Worm (Caenorhabditis elegans) whole organism, L2 larva: ENCODE results near the gene epg-9.

Source experiments
- C34F6.9 ChIP-seq: fragments of 150-350 bp; optimal IDR thresholded peaks from 2 replicates; lab custom pipeline; 2014; ENCODE audit warnings: missing biosample characterization, missing genetic modification characterization
- F13H6.1 ChIP-seq: sonication (generic microtip); optimal IDR thresholded peaks from 2 replicates; lab custom pipeline; 2016; ENCODE audit warnings: missing genetic modification characterization, missing compliant biosample characterization
- R02D3.7 ChIP-seq: fragments of 150-350 bp; optimal IDR thresholded peaks from 2 replicates; lab custom pipeline; 2014; ENCODE audit warnings: missing biosample characterization, missing genetic modification characterization
- Y55F3AM.14 ChIP-seq: fragments of 200-800 bp; sonication (Bioruptor generic); optimal IDR thresholded peaks from 2 replicates; lab custom pipeline; 2018; ENCODE audit warnings: mild to moderate bottlenecking, missing genetic modification characterization, missing compliant biosample characterization
- ZK546.5 ChIP-seq: sonication (generic microtip); optimal IDR thresholded peaks from 2 replicates; lab custom pipeline; 2017; ENCODE audit warnings: missing biosample characterization, missing genetic modification characterization
- alr-1 ChIP-seq: fragments of 150-350 bp; optimal IDR thresholded peaks from 2 replicates; lab custom pipeline; 2014; ENCODE audit warnings: missing biosample characterization, missing genetic modification characterization
- aly-2 ChIP-seq: fragments of 150-350 bp; optimal IDR thresholded peaks from 2 replicates; lab custom pipeline; 2014; ENCODE audit warnings: missing biosample characterization, missing genetic modification characterization
- ama-1 ChIP-seq: fragments of 150-350 bp; optimal IDR thresholded peaks from 2 replicates; lab custom pipeline; 2018; ENCODE audit warnings: inconsistent platforms
- blmp-1 ChIP-seq: sonication (generic microtip); optimal IDR thresholded peaks from 2 replicates; lab custom pipeline; 2017; ENCODE audit warnings: missing genetic modification characterization, mild to moderate bottlenecking, missing compliant biosample characterization, antibody characterized with exemption, moderate library complexity; ENCODE audit not compliant: insufficient read depth
- ceh-16 ChIP-seq: fragments of 150-350 bp; optimal IDR thresholded peaks from 2 replicates; lab custom pipeline; 2014; ENCODE audit warnings: missing biosample characterization, missing genetic modification characterization
- ceh-82 ChIP-seq: fragments of 150-350 bp; optimal IDR thresholded peaks from 2 replicates; lab custom pipeline; 2014; ENCODE audit warnings: missing biosample characterization, missing genetic modification characterization
- crh-2 ChIP-seq: sonication (generic microtip); optimal IDR thresholded peaks from 2 replicates; lab custom pipeline; 2017; ENCODE audit warnings: missing biosample characterization, missing genetic modification characterization
- dmd-4 ChIP-seq: sonication (generic microtip); optimal IDR thresholded peaks from 2 replicates; lab custom pipeline; 2017; ENCODE audit warnings: missing biosample characterization, missing genetic modification characterization
- egl-27 ChIP-seq: sonication (generic microtip); optimal IDR thresholded peaks from 3 replicates; lab custom pipeline; 2017; ENCODE audit warnings: missing biosample characterization, missing genetic modification reagents, missing genetic modification characterization
- elt-1 ChIP-seq: fragments of 150-350 bp; optimal IDR thresholded peaks from 2 replicates; lab custom pipeline; 2014; ENCODE audit warnings: missing biosample characterization, missing genetic modification characterization
- elt-3 ChIP-seq: sonication (generic microtip); optimal IDR thresholded peaks from 2 replicates; lab custom pipeline; 2017; ENCODE audit warnings: missing biosample characterization, missing genetic modification characterization
- fos-1 ChIP-seq: fragments of 150-350 bp; optimal IDR thresholded peaks from 2 replicates; lab custom pipeline; 2014; ENCODE audit warnings: missing biosample characterization, missing genetic modification characterization
- gmeb-1 ChIP-seq: fragments of 150-350 bp; optimal IDR thresholded peaks from 2 replicates; lab custom pipeline; 2014; ENCODE audit warnings: missing biosample characterization, missing genetic modification characterization
- lin-11 ChIP-seq: fragments of 150-350 bp; sonication (generic microtip); optimal IDR thresholded peaks from 2 replicates; lab custom pipeline; 2014; ENCODE audit warnings: missing biosample characterization, missing genetic modification characterization, inconsistent platforms, mixed read lengths
- lin-13 ChIP-seq: fragments of 150-350 bp; optimal IDR thresholded peaks from 2 replicates; lab custom pipeline; 2014; ENCODE audit warnings: missing biosample characterization, missing genetic modification reagents, missing genetic modification characterization
- lin-39 ChIP-seq: fragments of 150-350 bp; optimal IDR thresholded peaks from 2 replicates; lab custom pipeline; 2014; ENCODE audit warnings: missing biosample characterization, missing genetic modification reagents, missing genetic modification characterization
- lsy-2 ChIP-seq, 2 experiments: fragments of 150-350 bp in 1 of 2; sonication (generic microtip) in 1 of 2; optimal IDR thresholded peaks; 2 replicates each; lab custom pipeline; 2014 to 2017; ENCODE audit warnings: missing biosample characterization in 2 of 2, missing genetic modification characterization in 2 of 2
- mab-5 ChIP-seq: fragments of 150-350 bp; optimal IDR thresholded peaks from 2 replicates; lab custom pipeline; 2014; ENCODE audit warnings: missing biosample characterization, missing genetic modification characterization
- mbf-1 ChIP-seq: sonication (generic microtip); optimal IDR thresholded peaks from 2 replicates; lab custom pipeline; 2017; ENCODE audit warnings: missing biosample characterization, missing genetic modification characterization
- mdl-1 ChIP-seq, 2 experiments: fragments of 150-350 bp in 1 of 2; sonication (generic microtip) in 1 of 2; optimal IDR thresholded peaks; 2 replicates each; lab custom pipeline; 2017; ENCODE audit warnings: missing biosample characterization in 2 of 2, missing genetic modification characterization in 2 of 2
- nhr-10 ChIP-seq: sonication (generic microtip); optimal IDR thresholded peaks from 2 replicates; lab custom pipeline; 2017; ENCODE audit warnings: missing biosample characterization, missing genetic modification characterization
- nhr-11 ChIP-seq: fragments of 150-350 bp; optimal IDR thresholded peaks from 2 replicates; lab custom pipeline; 2014; ENCODE audit warnings: missing biosample characterization, missing genetic modification characterization
- nhr-12 ChIP-seq: fragments of 150-350 bp; optimal IDR thresholded peaks from 2 replicates; lab custom pipeline; 2014; ENCODE audit warnings: missing biosample characterization, missing genetic modification characterization
- nhr-129 ChIP-seq: fragments of 150-350 bp; optimal IDR thresholded peaks from 2 replicates; lab custom pipeline; 2014; ENCODE audit warnings: missing biosample characterization, missing genetic modification characterization
- nhr-21 ChIP-seq: fragments of 150-350 bp; optimal IDR thresholded peaks from 2 replicates; lab custom pipeline; 2014; ENCODE audit warnings: missing biosample characterization, missing genetic modification characterization
- nhr-23 ChIP-seq: fragments of 150-350 bp; optimal IDR thresholded peaks from 2 replicates; lab custom pipeline; 2014; ENCODE audit warnings: missing biosample characterization, missing genetic modification reagents, missing genetic modification characterization
- nhr-237 ChIP-seq: fragments of 150-350 bp; optimal IDR thresholded peaks from 2 replicates; lab custom pipeline; 2014; ENCODE audit warnings: missing biosample characterization, missing genetic modification characterization
- nhr-25 ChIP-seq: fragments of 150-350 bp; sonication (generic microtip); optimal IDR thresholded peaks from 3 replicates; lab custom pipeline; 2014; ENCODE audit warnings: missing biosample characterization, missing genetic modification characterization
- nhr-6 ChIP-seq: fragments of 150-350 bp; optimal IDR thresholded peaks from 2 replicates; lab custom pipeline; 2014; ENCODE audit warnings: missing biosample characterization, missing genetic modification characterization
- nhr-77 ChIP-seq: fragments of 150-350 bp; optimal IDR thresholded peaks from 2 replicates; lab custom pipeline; 2014; ENCODE audit warnings: missing biosample characterization, missing genetic modification characterization
- peb-1 ChIP-seq: fragments of 150-350 bp; optimal IDR thresholded peaks from 2 replicates; lab custom pipeline; 2014; ENCODE audit warnings: missing biosample characterization, missing genetic modification characterization
- sem-4 ChIP-seq: fragments of 150-350 bp; optimal IDR thresholded peaks from 2 replicates; lab custom pipeline; 2014; ENCODE audit warnings: missing biosample characterization, missing genetic modification reagents, missing genetic modification characterization
- skn-1 ChIP-seq: sonication (generic microtip); optimal IDR thresholded peaks from 2 replicates; lab custom pipeline; 2017; ENCODE audit warnings: missing biosample characterization, missing genetic modification characterization
- sma-3 ChIP-seq: sonication (generic microtip); optimal IDR thresholded peaks from 2 replicates; lab custom pipeline; 2016; ENCODE audit warnings: missing genetic modification reagents, missing genetic modification characterization, missing compliant biosample characterization
- sma-9 ChIP-seq, 2 experiments: fragments of 150-350 bp in 1 of 2; sonication (generic microtip) in 1 of 2; optimal IDR thresholded peaks; 2 replicates each; lab custom pipeline; 2014 to 2016; ENCODE audit warnings: missing genetic modification characterization in 2 of 2, mild to moderate bottlenecking in 1 of 2, missing biosample characterization in 1 of 2, missing compliant biosample characterization in 1 of 2, missing genetic modification reagents in 1 of 2, moderate library complexity in 1 of 2
- snpc-4 ChIP-seq: fragments of 150-350 bp; optimal IDR thresholded peaks from 2 replicates; lab custom pipeline; 2014; ENCODE audit warnings: missing biosample characterization, missing genetic modification characterization
- unc-39 ChIP-seq: fragments of 150-350 bp; optimal IDR thresholded peaks from 2 replicates; lab custom pipeline; 2014; ENCODE audit warnings: missing biosample characterization, missing genetic modification characterization
- unc-55 ChIP-seq: fragments of 150-350 bp; sonication (generic microtip); optimal IDR thresholded peaks from 3 replicates; lab custom pipeline; 2014; ENCODE audit warnings: missing biosample characterization, missing genetic modification reagents, missing genetic modification characterization
- unc-62 ChIP-seq: fragments of 150-350 bp; optimal IDR thresholded peaks from 2 replicates; lab custom pipeline; 2014; ENCODE audit warnings: missing biosample characterization, missing genetic modification reagents, missing genetic modification characterization
- zag-1 ChIP-seq: fragments of 150-350 bp; optimal IDR thresholded peaks from 2 replicates; lab custom pipeline; 2014; ENCODE audit warnings: missing biosample characterization, missing genetic modification characterization
- ztf-1 ChIP-seq: fragments of 200-800 bp; sonication (Bioruptor generic); conservative IDR thresholded peaks from 2 replicates; pipeline ENCODE4 v1.3.6; 2022; ENCODE audit warnings: missing genetic modification characterization, missing compliant biosample characterization
- ztf-11 ChIP-seq: sonication (generic microtip); optimal IDR thresholded peaks from 2 replicates; lab custom pipeline; 2017; ENCODE audit warnings: missing biosample characterization, missing genetic modification characterization
- ztf-4 ChIP-seq: fragments of 150-350 bp; optimal IDR thresholded peaks from 2 replicates; lab custom pipeline; 2014; ENCODE audit warnings: missing biosample characterization, missing genetic modification characterization

epg-9 gene

ce11 chrIV:2601988-2602861 is 1.3 kb downstream of the epg-9 start:
- TF ChIP-seq aly-2 (tag; lab: Kevin White, UChicago) (no peak), sma-3 (GFP tag; lab: Kevin White, UChicago) (peak; percentile 99), dmd-4 (tag; lab: Kevin White, UChicago) (no peak), skn-1 (peak; percentile 62), mab-5 (tag; lab: Kevin White, UChicago) (peak; percentile 84), ama-1 (lab: Kevin White, UChicago) (peak; percentile 90), nhr-23 (tag; lab: Kevin White, UChicago) (no peak), ztf-11 (tag; lab: Kevin White, UChicago) (no peak), mbf-1 (tag; lab: Kevin White, UChicago) (no peak), C34F6.9 (tag; lab: Kevin White, UChicago) (peak; percentile 99), ceh-16 (tag; lab: Kevin White, UChicago) (no peak), sem-4 (tag; lab: Kevin White, UChicago) (peak; percentile 93), Y55F3AM.14 (GFP tag; lab: Kevin White, UChicago) (peak; percentile 87), nhr-129 (peak; percentile 99), mdl-1 (tag; optimal IDR thresholded peaks at IDR 0.05; lab: Kevin White, UChicago) (peak; percentile 81 to 95), nhr-11 (tag; lab: Kevin White, UChicago) (no peak), F13H6.1 (peak; percentile 95), nhr-10 (tag; lab: Kevin White, UChicago) (peak; percentile 88), nhr-6 (tag; lab: Kevin White, UChicago) (peak; percentile 96), fos-1 (peak; percentile 96), nhr-25 (tag; lab: Kevin White, UChicago) (peak; percentile 99), nhr-12 (tag; lab: Kevin White, UChicago) (peak; percentile 42), unc-62 (GFP tag; lab: Kevin White, UChicago) (peak; percentile 86), snpc-4 (tag; lab: Kevin White, UChicago) (peak; percentile 81), peb-1 (tag; lab: Kevin White, UChicago) (no peak), lin-39 (tag; lab: Kevin White, UChicago) (no peak), sma-9 (GFP tag; optimal IDR thresholded peaks at IDR 0.05; lab: Kevin White, UChicago) (peak; percentile 99), sma-9 (tag; optimal IDR thresholded peaks at IDR 0.05; lab: Kevin White, UChicago) (no peak), elt-1 (tag; lab: Kevin White, UChicago) (no peak), unc-55 (GFP tag; lab: Kevin White, UChicago) (peak; percentile 79), lsy-2 (tag; optimal IDR thresholded peaks at IDR 0.05; lab: Kevin White, UChicago) (peak; percentile 85 to 96), ceh-82 (tag; lab: Kevin White, UChicago) (peak; percentile 29), egl-27 (tag; lab: Kevin White, UChicago) (peak; percentile 96), elt-3 (tag; lab: Kevin White, UChicago) (no peak), gmeb-1 (tag; lab: Kevin White, UChicago) (peak; percentile 95), blmp-1 (tag; lab: Kevin White, UChicago) (peak; percentile 83), alr-1 (tag; lab: Kevin White, UChicago) (no peak), nhr-21 (tag; lab: Kevin White, UChicago) (peak; percentile 99), unc-39 (tag; lab: Kevin White, UChicago) (no peak), nhr-77 (peak; percentile 37), ztf-1 (GFP tag; lab: Robert Waterston, UW) (no peak), nhr-237 (tag; lab: Kevin White, UChicago) (no peak), zag-1 (tag; lab: Kevin White, UChicago) (peak; percentile 14), lin-11 (tag; lab: Kevin White, UChicago) (peak; percentile 95), lin-13 (peak; percentile 91), crh-2 (tag; lab: Kevin White, UChicago) (peak; percentile 98), ZK546.5 (tag; lab: Kevin White, UChicago) (no peak), R02D3.7 (peak; percentile 29), ztf-4 (tag; lab: Kevin White, UChicago) (peak; percentile 98)
